Fruit fly (Drosophila melanogaster): ENCODE measurements around the gene Amt.

Amt gene

dm6 chr3R:15291551-15292223 is 42.8 kb upstream of the Amt start:
- TF ChIP-seq CG2120 (GFP tag; optimal IDR thresholded peaks at IDR 0.05) (no peak), ERR (GFP tag; optimal IDR thresholded peaks at IDR 0.05) (no peak), CG4404 (GFP tag; IDR thresholded peaks at IDR 0.05) (no peak), lilli (GFP tag; optimal IDR thresholded peaks at IDR 0.05) (no peak), CG1603 (tag; optimal IDR thresholded peaks at IDR 0.05) (no peak), Hr51 (GFP tag; optimal IDR thresholded peaks at IDR 0.05) (no peak), cg (GFP tag; optimal IDR thresholded peaks at IDR 0.05) (peak; percentile 61), CG18599 (GFP tag; optimal IDR thresholded peaks at IDR 0.05) (peak; percentile 44), cad (GFP tag; optimal IDR thresholded peaks at IDR 0.05) (no peak), ems (GFP tag; optimal IDR thresholded peaks at IDR 0.05) (no peak), ro (GFP tag; IDR thresholded peaks at IDR 0.05) (no peak), dmrt99B (tag; optimal IDR thresholded peaks at IDR 0.05) (no peak), tup (GFP tag; optimal IDR thresholded peaks at IDR 0.05) (no peak), zen (tag; optimal IDR thresholded peaks at IDR 0.05) (no peak), odd (GFP tag; optimal IDR thresholded peaks at IDR 0.05) (no peak), Taf1 (GFP tag; IDR thresholded peaks at IDR 0.05) (no peak), zf30C (GFP tag; optimal IDR thresholded peaks at IDR 0.05) (no peak), nerfin-1 (tag; optimal IDR thresholded peaks at IDR 0.05) (no peak), CG14014 (GFP tag; IDR thresholded peaks at IDR 0.05) (no peak), Hmr (GFP tag; optimal IDR thresholded peaks at IDR 0.05) (peak; percentile 23), lbe (GFP tag; optimal IDR thresholded peaks at IDR 0.05) (peak; percentile 54), NfI (GFP tag; optimal IDR thresholded peaks at IDR 0.05) (no peak), CG11723 (GFP tag; optimal IDR thresholded peaks at IDR 0.05) (no peak), sr (GFP tag; IDR thresholded peaks at IDR 0.05) (no peak), CG4328 (GFP tag; optimal IDR thresholded peaks at IDR 0.05) (no peak), CG10654 (GFP tag; optimal IDR thresholded peaks at IDR 0.05) (no peak), CG12744 (GFP tag; optimal IDR thresholded peaks at IDR 0.05) (no peak), sug (tag; optimal IDR thresholded peaks at IDR 0.05) (peak; percentile 33), CG10366 (GFP tag; IDR thresholded peaks at IDR 0.05) (no peak), Dad (GFP tag; optimal IDR thresholded peaks at IDR 0.05) (no peak), kni (GFP tag; optimal IDR thresholded peaks at IDR 0.05) (peak; percentile 47), Tbp (GFP tag; optimal IDR thresholded peaks at IDR 0.05) (no peak), CG7271 (tag; optimal IDR thresholded peaks at IDR 0.05) (no peak), CG12299 (tag; optimal IDR thresholded peaks at IDR 0.05) (no peak), CG9609 (GFP tag; optimal IDR thresholded peaks at IDR 0.05) (no peak), Bdp1 (GFP tag; optimal IDR thresholded peaks at IDR 0.05) (no peak), CG4820 (GFP tag; optimal IDR thresholded peaks at IDR 0.05) (no peak), CG31224 (GFP tag; IDR thresholded peaks at IDR 0.05) (no peak), CG1233 (GFP tag; optimal IDR thresholded peaks at IDR 0.05) (no peak), Elba2 (GFP tag; optimal IDR thresholded peaks at IDR 0.05) (peak; percentile 37), CG12219 (GFP tag; optimal IDR thresholded peaks at IDR 0.05) (no peak), toy (GFP tag; IDR thresholded peaks at IDR 0.05) (no peak), Nf-YA (GFP tag; IDR thresholded peaks at IDR 0.05) (no peak), CG17802 (tag; optimal IDR thresholded peaks at IDR 0.05) (no peak), CG10267 (tag; optimal IDR thresholded peaks at IDR 0.05) (no peak), CG17385 (GFP tag; optimal IDR thresholded peaks at IDR 0.05) (peak; percentile 17), CG6683 (GFP tag; optimal IDR thresholded peaks at IDR 0.05) (no peak), CoRest (tag; optimal IDR thresholded peaks at IDR 0.05) (no peak), br (optimal IDR thresholded peaks at IDR 0.05) (no peak), CG42726 (GFP tag; IDR thresholded peaks at IDR 0.05; ENCODE audit: partially characterized antibody) (no peak), mam (GFP tag; optimal IDR thresholded peaks at IDR 0.05) (no peak)

All from whole organism, embryonic.